Worm (Caenorhabditis elegans) whole organism, mixed stage, embryonic: ENCODE data around the gene R05G6.1.

ENCODE experiments used
- M03D4.4 ChIP-seq: sonication (generic microtip); optimal IDR thresholded peaks from 2 replicates; lab custom pipeline; 2017; ENCODE audit warnings: mild to moderate bottlenecking, missing genetic modification characterization, missing compliant biosample characterization
- blmp-1 ChIP-seq: fragments of 150-350 bp; optimal IDR thresholded peaks from 2 replicates; lab custom pipeline; 2014; ENCODE audit warnings: missing biosample characterization, missing genetic modification characterization
- ceh-39 ChIP-seq: fragments of 150-350 bp; optimal IDR thresholded peaks from 2 replicates; lab custom pipeline; 2014; ENCODE audit warnings: missing biosample characterization, missing genetic modification characterization
- ceh-43 ChIP-seq: fragments of 200-800 bp; sonication (Bioruptor generic); optimal IDR thresholded peaks from 2 replicates; lab custom pipeline; 2018; ENCODE audit warnings: mild to moderate bottlenecking, missing genetic modification characterization, moderate library complexity, missing compliant biosample characterization
- ceh-83 ChIP-seq: fragments of 200-800 bp; sonication (Bioruptor generic); optimal IDR thresholded peaks from 2 replicates; lab custom pipeline; 2018; ENCODE audit warnings: mild to moderate bottlenecking, missing genetic modification characterization, missing compliant biosample characterization
- ces-1 ChIP-seq: fragments of 150-350 bp; optimal IDR thresholded peaks from 2 replicates; lab custom pipeline; 2014; ENCODE audit warnings: missing biosample characterization, missing genetic modification reagents, missing genetic modification characterization
- cnd-1 ChIP-seq: fragments of 200-800 bp; sonication (Bioruptor generic); optimal IDR thresholded peaks from 2 replicates; lab custom pipeline; 2018; ENCODE audit warnings: mild to moderate bottlenecking, missing genetic modification characterization, missing compliant biosample characterization
- drap-1 ChIP-seq: fragments of 200-800 bp; sonication (Bioruptor generic); optimal IDR thresholded peaks from 3 replicates; lab custom pipeline; 2018; ENCODE audit warnings: mild to moderate bottlenecking, missing genetic modification characterization, missing compliant biosample characterization
- elt-1 ChIP-seq: sonication (generic microtip); optimal IDR thresholded peaks from 2 replicates; lab custom pipeline; 2017; ENCODE audit warnings: missing genetic modification characterization, mild to moderate bottlenecking, missing compliant biosample characterization, antibody characterized with exemption, moderate library complexity, borderline replicate concordance; ENCODE audit not compliant: insufficient read depth
- elt-3 ChIP-seq: fragments of 150-350 bp; optimal IDR thresholded peaks from 2 replicates; lab custom pipeline; 2014; ENCODE audit warnings: missing biosample characterization, missing genetic modification characterization
- flh-1 ChIP-seq: fragments of 200-800 bp; sonication (Bioruptor generic); optimal IDR thresholded peaks from 2 replicates; lab custom pipeline; 2018; ENCODE audit warnings: mild to moderate bottlenecking, missing genetic modification characterization, moderate library complexity, missing compliant biosample characterization
- ham-2 ChIP-seq: fragments of 200-800 bp; sonication (Bioruptor generic); optimal IDR thresholded peaks from 2 replicates; lab custom pipeline; 2018; ENCODE audit warnings: mild to moderate bottlenecking, missing genetic modification characterization, missing compliant biosample characterization
- lin-13 ChIP-seq: fragments of 150-350 bp; optimal IDR thresholded peaks from 2 replicates; lab custom pipeline; 2014; ENCODE audit warnings: missing biosample characterization, missing genetic modification characterization
- lin-32 ChIP-seq: fragments of 200-800 bp; sonication (Bioruptor generic); optimal IDR thresholded peaks from 2 replicates; lab custom pipeline; 2018; ENCODE audit warnings: mild to moderate bottlenecking, missing genetic modification characterization, missing compliant biosample characterization
- lsy-2 ChIP-seq: fragments of 150-350 bp; optimal IDR thresholded peaks from 2 replicates; lab custom pipeline; 2014; ENCODE audit warnings: missing biosample characterization, missing genetic modification characterization
- mab-5 ChIP-seq: fragments of 150-350 bp; optimal IDR thresholded peaks from 2 replicates; lab custom pipeline; 2014; ENCODE audit warnings: missing biosample characterization, missing genetic modification characterization
- mep-1 ChIP-seq: fragments of 150-350 bp; optimal IDR thresholded peaks from 2 replicates; lab custom pipeline; 2017; ENCODE audit warnings: missing biosample characterization, missing genetic modification reagents, missing genetic modification characterization, inconsistent platforms
- mls-2 ChIP-seq: sonication (generic microtip); optimal IDR thresholded peaks from 2 replicates; lab custom pipeline; 2016; ENCODE audit warnings: mild to moderate bottlenecking, missing genetic modification characterization, moderate library complexity, missing compliant biosample characterization
- nhr-12 ChIP-seq: fragments of 150-350 bp; optimal IDR thresholded peaks from 2 replicates; lab custom pipeline; 2014; ENCODE audit warnings: missing biosample characterization, missing genetic modification characterization
- nhr-237 ChIP-seq: fragments of 150-350 bp; optimal IDR thresholded peaks from 2 replicates; lab custom pipeline; 2014; ENCODE audit warnings: missing biosample characterization, missing genetic modification characterization
- nhr-28 ChIP-seq: fragments of 150-350 bp; optimal IDR thresholded peaks from 2 replicates; lab custom pipeline; 2014; ENCODE audit warnings: missing biosample characterization, missing genetic modification characterization
- nhr-76 ChIP-seq: sonication (generic microtip); optimal IDR thresholded peaks from 2 replicates; lab custom pipeline; 2017; ENCODE audit warnings: missing biosample characterization, missing genetic modification characterization
- pha-4 ChIP-seq: fragments of 150-350 bp; optimal IDR thresholded peaks from 2 replicates; lab custom pipeline; 2018; ENCODE audit warnings: missing biosample characterization, missing genetic modification reagents, missing genetic modification characterization
- sem-2 ChIP-seq: fragments of 200-800 bp; sonication (Bioruptor generic); optimal IDR thresholded peaks from 2 replicates; lab custom pipeline; 2018; ENCODE audit warnings: mild to moderate bottlenecking, missing genetic modification characterization, missing compliant biosample characterization
- snpc-4 ChIP-seq: fragments of 150-350 bp; optimal IDR thresholded peaks from 2 replicates; lab custom pipeline; 2014; ENCODE audit warnings: missing biosample characterization, missing genetic modification characterization
- sptf-1 ChIP-seq: sonication (generic microtip); optimal IDR thresholded peaks from 2 replicates; lab custom pipeline; 2017; ENCODE audit warnings: mild to moderate bottlenecking, missing genetic modification characterization, moderate library complexity, missing compliant biosample characterization
- unc-120 ChIP-seq: sonication (generic microtip); optimal IDR thresholded peaks from 2 replicates; lab custom pipeline; 2017; ENCODE audit warnings: missing genetic modification characterization, missing compliant biosample characterization; ENCODE audit not compliant: poor library complexity, severe bottlenecking
- unc-39 ChIP-seq: fragments of 150-350 bp; optimal IDR thresholded peaks from 2 replicates; lab custom pipeline; 2014; ENCODE audit warnings: missing biosample characterization, missing genetic modification characterization
- ztf-11 ChIP-seq: fragments of 150-350 bp; optimal IDR thresholded peaks from 2 replicates; lab custom pipeline; 2014; ENCODE audit warnings: missing biosample characterization, missing genetic modification characterization

R05G6.1 gene

ce11 chrIV:7521591-7521990, 10.9 kb upstream of the R05G6.1 start:
- no peak for TF ChIP-seq ceh-83 (GFP tag; lab: Kevin White, UChicago)
- peak; percentile 43 for TF ChIP-seq mls-2 (tag; lab: Kevin White, UChicago)
- TF ChIP-seq elt-1 (tag; lab: Kevin White, UChicago), result peak; percentile 50

DNA sequence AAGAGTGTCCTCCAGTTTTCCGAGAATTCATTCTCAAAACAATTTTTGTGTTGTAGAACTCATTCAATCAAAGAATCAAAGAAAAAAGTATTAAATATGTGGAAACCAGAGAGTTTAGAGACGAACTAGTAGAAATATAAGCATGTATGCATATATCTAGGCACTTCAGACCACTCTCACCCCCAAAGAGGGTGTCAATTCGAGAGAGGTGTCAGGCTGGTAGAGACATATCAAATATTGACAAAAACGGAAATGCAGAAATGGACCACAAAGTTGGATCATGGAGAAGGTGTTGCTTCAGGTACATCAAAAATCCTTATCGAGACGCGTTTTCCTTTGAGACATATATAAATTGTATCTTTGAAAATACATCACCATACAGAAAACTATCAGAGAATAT, 8.7 kb upstream of the R05G6.1 start:
- TF ChIP-seq pha-4 (peak; percentile 51), ceh-43 (GFP tag; lab: Kevin White, UChicago) (no peak)

DNA sequence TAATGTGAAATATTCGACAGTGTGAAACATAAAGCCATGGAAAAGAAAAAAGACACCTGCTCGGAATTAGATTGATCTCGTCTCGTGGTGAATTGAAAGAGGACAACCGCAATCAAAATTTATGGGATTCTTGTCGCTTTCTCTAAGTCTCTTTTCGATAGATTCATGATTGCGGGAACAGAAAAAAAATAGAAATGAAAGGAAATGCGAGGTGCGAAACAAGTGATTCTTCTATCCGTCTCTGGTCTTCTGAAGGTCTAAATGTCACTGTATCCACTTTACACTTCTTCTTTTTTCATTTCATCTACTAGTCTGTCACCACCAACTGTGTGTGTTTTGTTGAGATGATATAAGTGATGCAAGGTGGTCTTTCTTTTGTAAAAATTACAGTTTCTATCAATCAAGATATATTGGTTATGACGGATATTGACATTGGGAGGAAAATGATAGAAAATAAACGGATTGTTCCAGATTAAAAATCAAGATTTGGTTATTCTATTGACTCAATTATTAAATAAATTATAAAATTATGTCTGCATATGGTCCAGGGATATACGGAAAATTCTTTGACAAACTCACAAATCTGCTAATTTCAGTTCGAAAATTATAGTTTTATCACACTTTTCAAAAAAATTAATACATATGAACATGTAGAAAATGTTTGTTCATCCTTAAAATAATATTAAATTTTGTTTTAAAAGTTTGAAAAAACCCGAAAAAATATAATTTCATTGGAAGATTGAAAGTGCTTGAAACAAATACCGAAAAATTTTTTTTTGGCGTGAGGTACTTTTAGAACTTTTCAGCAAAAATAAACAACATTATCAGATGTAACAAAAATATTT, 2.0 kb upstream of the R05G6.1 start:
- no peak for TF ChIP-seq blmp-1 (tag; lab: Kevin White, UChicago)
- no peak for TF ChIP-seq mls-2 (tag; lab: Kevin White, UChicago)
- TF ChIP-seq lsy-2 (tag; lab: Kevin White, UChicago), result no peak
- no peak for TF ChIP-seq unc-120 (tag; lab: Kevin White, UChicago)
- no peak for TF ChIP-seq unc-39 (tag; lab: Kevin White, UChicago)
- TF ChIP-seq drap-1 (GFP tag; lab: Kevin White, UChicago), result no peak
- no peak for TF ChIP-seq cnd-1 (tag; lab: Kevin White, UChicago)
- TF ChIP-seq ceh-83 (GFP tag; lab: Kevin White, UChicago), result no peak
- TF ChIP-seq elt-1 (tag; lab: Kevin White, UChicago), result no peak
- TF ChIP-seq sem-2, result no peak
- no peak for TF ChIP-seq ceh-39 (tag; lab: Kevin White, UChicago)
- no peak for TF ChIP-seq mab-5 (tag; lab: Kevin White, UChicago)
- TF ChIP-seq ham-2 (GFP tag; lab: Kevin White, UChicago), result no peak
- no peak for TF ChIP-seq snpc-4 (tag; lab: Kevin White, UChicago)
- TF ChIP-seq sptf-1 (tag; lab: Kevin White, UChicago), result no peak
- no peak for TF ChIP-seq ztf-11 (tag; lab: Kevin White, UChicago)
- no peak for TF ChIP-seq ceh-43 (GFP tag; lab: Kevin White, UChicago)
- TF ChIP-seq nhr-76, result no peak

- TF ChIP-seq ces-1 (GFP tag; lab: Kevin White, UChicago) (peak; percentile 95), M03D4.4 (no peak)
Observed at ce11 chrIV:7542485-7543001, 10.1 kb downstream of the R05G6.1 start, which contains the start of gene R05G6.10. TSS of gene R05G6.10 (minus strand) at chrIV:7542535.

- TF ChIP-seq lin-13 (tag; lab: Kevin White, UChicago) (no peak), nhr-76 (no peak), unc-39 (tag; lab: Kevin White, UChicago) (no peak), ceh-39 (tag; lab: Kevin White, UChicago) (no peak), ham-2 (GFP tag; lab: Kevin White, UChicago) (no peak), unc-120 (tag; lab: Kevin White, UChicago) (no peak)
- TF ChIP-seq, all 35 proteins: peak for 0
Observed at ce11 chrIV:7543662-7544061, 11.2 kb downstream of the R05G6.1 start.

ce11 chrIV:7547843-7548578, 15.6 kb downstream of the R05G6.1 start, which contains the start of the genes cdd-2 and oef-1:
TSS of gene cdd-2 (minus strand) at chrIV:7547893.
TSS of gene oef-1 (plus strand) at chrIV:7548417.
- TF ChIP-seq mls-2 (tag; lab: Kevin White, UChicago) (no peak), snpc-4 (tag; lab: Kevin White, UChicago) (no peak), mep-1 (tag; lab: Kevin White, UChicago) (no peak), sptf-1 (tag; lab: Kevin White, UChicago) (no peak), nhr-237 (no peak), nhr-12 (tag; lab: Kevin White, UChicago) (no peak), elt-3 (tag; lab: Kevin White, UChicago) (no peak), cnd-1 (tag; lab: Kevin White, UChicago) (no peak), nhr-28 (tag; lab: Kevin White, UChicago) (no peak), ces-1 (GFP tag; lab: Kevin White, UChicago) (no peak), lin-32 (GFP tag; lab: Kevin White, UChicago) (no peak), ceh-43 (GFP tag; lab: Kevin White, UChicago) (no peak), ceh-39 (tag; lab: Kevin White, UChicago) (no peak), flh-1 (GFP tag; lab: Kevin White, UChicago) (no peak)
- TF ChIP-seq, all 35 proteins: peak for 0
